Fruit fly (Drosophila melanogaster): Measurements from ENCODE around the gene Sf3a2.
A peak's percentile ranks its signal among the peaks of the same experiment; 100 is the strongest.

dm6 chr3L:12834526-12835213 is 20.9 kb upstream of the Sf3a2 start:
- TF ChIP-seq lz (GFP tag; optimal IDR thresholded peaks at IDR 0.05) (no peak), dac (GFP tag; optimal IDR thresholded peaks at IDR 0.05) (no peak), CG8632 (GFP tag; optimal IDR thresholded peaks at IDR 0.05) (no peak), pdm3 (GFP tag; optimal IDR thresholded peaks at IDR 0.05) (no peak), Gug (GFP tag; IDR thresholded peaks at IDR 0.05) (no peak), svp (GFP tag) (peak; percentile 82), Hr4 (GFP tag; optimal IDR thresholded peaks at IDR 0.05) (no peak), CG11294 (GFP tag; IDR thresholded peaks at IDR 0.05) (no peak)
